Fruit fly (Drosophila melanogaster) S2 (cell line): ENCODE measurements around the gene Cyp6v1.

Experiments
- CG8478 ChIP-seq: fragments of >200 bp; optimal IDR thresholded peaks from 2 replicates; lab custom pipeline; 2018
- CTCF ChIP-seq, 2 experiments: fragments of >200 bp; optimal IDR thresholded peaks; 2 replicates each; lab custom pipeline; 2018

The Cyp6v1 gene

DNA sequence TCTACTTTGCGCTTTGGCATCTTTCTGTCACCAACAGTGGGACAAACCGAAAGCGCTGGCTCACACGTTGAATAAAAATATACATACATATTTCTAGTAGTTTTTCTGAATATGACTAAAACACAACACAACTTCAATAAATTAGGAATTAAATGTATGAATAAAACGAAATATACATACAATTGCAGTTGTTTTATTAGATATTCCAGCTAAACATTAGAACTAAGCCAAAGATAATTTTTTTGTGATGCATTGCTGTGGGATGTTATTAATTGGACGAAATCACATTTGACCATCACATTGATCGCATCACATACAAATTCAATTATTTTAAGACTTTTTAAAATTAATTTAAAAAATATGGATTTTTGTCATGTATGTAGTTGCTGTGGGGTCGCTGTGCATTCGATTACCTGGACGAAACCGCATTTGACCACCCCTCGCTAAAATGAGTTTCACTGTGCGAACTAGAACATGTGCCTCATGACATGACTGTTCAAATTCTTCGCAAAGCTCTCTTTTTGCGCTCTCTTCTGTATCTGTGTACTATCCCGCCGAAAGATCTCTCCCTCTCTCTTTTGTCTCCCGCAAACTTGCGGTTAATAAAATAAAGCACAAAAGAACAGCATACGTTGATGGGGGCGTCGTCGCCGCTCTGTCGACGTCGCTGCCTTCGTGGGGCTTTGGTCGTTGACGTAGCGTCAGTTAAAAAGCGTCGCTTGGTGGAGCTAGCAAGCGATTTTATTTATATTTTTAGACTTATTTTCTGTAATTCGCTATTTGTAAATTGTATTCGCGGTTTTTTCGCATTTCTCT is at the start of gene Cyp6v1:
TSS of gene Cyp6v1 (plus strand) at position 588 of the 816 bp plus-strand sequence.
- no peak for TF ChIP-seq CTCF (optimal IDR thresholded peaks at IDR 0.05; lab: Kevin White, UChicago)
- TF ChIP-seq CG8478, result no peak

DNA sequence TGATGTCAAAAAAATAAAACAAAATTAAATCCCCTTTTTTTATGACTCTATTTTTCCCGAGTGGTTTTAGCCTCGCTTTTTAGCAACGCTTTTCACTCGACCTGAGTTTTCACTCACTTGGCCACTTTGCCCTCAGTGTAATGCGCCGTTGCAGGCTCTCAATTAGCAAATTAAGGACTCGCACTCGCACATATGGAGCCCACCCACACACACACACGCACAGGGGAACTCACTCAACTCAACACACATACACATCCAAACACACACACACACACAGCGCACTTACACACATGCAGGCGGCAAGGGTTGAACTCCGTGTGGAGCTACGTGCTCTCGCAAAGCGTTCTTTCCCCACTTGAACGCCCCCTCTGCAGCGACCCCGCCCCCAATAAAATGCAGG is 43.9 kb upstream of the Cyp6v1 start:
- TF ChIP-seq CG8478 (no peak), CTCF (optimal IDR thresholded peaks at IDR 0.05; lab: Kevin White, UChicago) (no peak)

- TF ChIP-seq CTCF (optimal IDR thresholded peaks at IDR 0.05; lab: Kevin White, UChicago) (no peak), CG8478 (no peak)
These were observed 33.2 kb upstream of the Cyp6v1 start, which contains the start of gene RunxA for dm6 chrX:20623673-20624072. Gene RunxA, minus strand, starts transcription at chrX:20623773.

DNA sequence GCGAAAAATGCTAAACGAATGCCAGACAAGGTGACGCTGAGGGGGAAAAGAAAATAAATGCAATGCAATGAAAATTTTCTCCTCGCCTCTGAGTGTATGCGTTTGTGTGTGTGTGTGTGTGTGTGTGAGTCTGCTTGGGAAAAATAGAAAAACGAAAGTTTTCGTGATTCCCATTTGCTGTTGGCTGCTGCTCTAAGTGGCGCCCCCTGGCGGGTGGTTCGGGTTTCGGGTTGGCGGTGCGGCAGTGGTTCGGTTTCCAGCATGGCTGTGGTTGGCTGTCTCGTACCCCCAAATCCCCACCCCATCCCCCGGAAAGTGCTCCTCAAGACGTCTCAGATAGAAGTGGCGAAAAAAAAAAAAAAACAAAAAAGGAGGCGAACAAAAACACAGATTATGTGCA is 27.6 kb upstream of the Cyp6v1 start:
- TF ChIP-seq CG8478, result no peak
- TF ChIP-seq CTCF (optimal IDR thresholded peaks at IDR 0.05; lab: Kevin White, UChicago), result peak; percentile 65 to 70

- no peak for TF ChIP-seq CG8478
These were observed 25.8 kb upstream of the Cyp6v1 start for dm6 chrX:20631160-20631559.

DNA sequence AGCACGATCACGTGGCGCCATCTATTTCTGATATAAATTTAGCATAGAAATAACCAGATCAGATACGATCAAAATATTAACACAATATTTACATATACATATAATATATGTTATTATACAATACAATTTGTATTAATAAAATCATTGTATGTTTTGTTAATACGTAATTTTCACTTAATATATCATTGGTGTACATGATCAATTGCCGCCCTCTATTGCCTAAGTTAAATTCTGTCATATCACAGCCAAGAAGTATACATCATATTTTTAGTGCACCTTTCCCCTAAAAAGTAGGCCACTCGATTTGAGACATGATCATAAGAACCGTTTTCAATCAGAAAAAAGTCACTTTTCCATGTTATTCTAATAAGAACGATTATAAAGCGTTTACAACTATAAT is 24.8 kb upstream of the Cyp6v1 start:
- TF ChIP-seq CG8478 (no peak), CTCF (optimal IDR thresholded peaks at IDR 0.05; lab: Kevin White, UChicago) (peak; percentile 69 to 85)

DNA sequence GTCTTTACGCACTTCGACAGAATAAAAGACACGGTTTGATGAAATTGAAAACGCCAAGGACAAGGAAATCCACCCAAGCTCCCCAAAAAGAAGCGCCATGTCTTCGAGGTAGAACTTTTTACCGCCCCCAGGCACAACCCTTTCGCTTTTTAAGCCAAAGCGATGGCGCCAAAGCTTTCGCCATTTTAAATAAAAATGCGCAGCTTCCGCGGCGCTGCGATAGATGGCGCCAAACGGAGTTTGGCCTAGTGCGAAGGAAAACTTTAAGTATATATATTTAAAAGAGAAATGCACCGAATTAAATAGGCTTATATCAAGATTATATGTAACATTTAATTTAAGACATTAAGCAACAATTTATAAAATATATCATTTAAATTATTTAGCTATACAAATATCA is 20.2 kb upstream of the Cyp6v1 start:
- peak; percentile 40 to 72 for TF ChIP-seq CTCF (optimal IDR thresholded peaks at IDR 0.05; lab: Kevin White, UChicago)
- TF ChIP-seq CG8478, result no peak

DNA sequence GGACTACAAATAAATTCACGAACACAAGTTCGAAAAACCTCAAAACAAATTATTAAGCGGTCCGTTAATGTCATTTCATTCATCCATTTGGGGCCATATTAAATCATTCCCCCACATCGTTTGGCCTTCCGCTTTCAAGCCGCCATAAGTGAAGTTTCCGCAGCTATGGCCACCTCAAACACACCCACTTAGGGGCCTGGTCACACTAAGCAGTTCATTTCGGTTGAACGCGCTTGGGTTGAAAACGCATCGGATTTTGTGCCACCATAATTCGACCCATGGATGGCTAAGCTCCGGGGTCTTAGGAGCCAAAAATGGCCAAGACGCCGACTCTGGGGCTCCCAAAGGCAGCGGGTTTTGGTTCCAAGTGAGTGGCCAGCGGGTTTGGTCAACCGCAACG is 18.9 kb upstream of the Cyp6v1 start:
- no peak for TF ChIP-seq CTCF (optimal IDR thresholded peaks at IDR 0.05; lab: Kevin White, UChicago)
- no peak for TF ChIP-seq CG8478

- TF ChIP-seq CTCF (optimal IDR thresholded peaks at IDR 0.05; lab: Kevin White, UChicago), result no peak
- TF ChIP-seq CG8478, result no peak
These were observed 13.5 kb upstream of the Cyp6v1 start for dm6 chrX:20643385-20643784.

DNA sequence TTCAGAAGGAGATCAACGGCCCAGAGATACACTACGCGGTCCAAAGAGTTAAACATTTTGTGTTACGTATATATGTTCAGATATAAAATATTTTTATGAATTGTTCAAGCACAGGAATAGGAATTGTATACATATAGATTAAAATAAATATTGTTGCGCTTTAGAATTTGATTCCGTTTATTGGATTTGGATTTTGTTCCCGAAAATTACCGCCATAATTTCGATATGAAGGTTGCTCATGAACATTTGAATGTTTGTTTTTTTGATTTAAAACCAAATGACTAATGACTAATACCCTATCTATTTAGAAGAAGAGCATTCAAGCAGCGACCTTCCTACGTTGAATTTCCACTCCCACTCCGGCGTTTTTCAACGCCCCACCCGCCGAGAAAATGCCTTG is 13.0 kb upstream of the Cyp6v1 start:
- TF ChIP-seq CG8478, result no peak
- TF ChIP-seq CTCF (optimal IDR thresholded peaks at IDR 0.05; lab: Kevin White, UChicago), result no peak

dm6 chrX:20646223-20646622 is 10.7 kb upstream of the Cyp6v1 start:
- no peak for TF ChIP-seq CG8478
- no peak for TF ChIP-seq CTCF (optimal IDR thresholded peaks at IDR 0.05; lab: Kevin White, UChicago)

- TF ChIP-seq CG8478, result no peak
- TF ChIP-seq CTCF (optimal IDR thresholded peaks at IDR 0.05; lab: Kevin White, UChicago), result no peak
These were observed 4.6 kb upstream of the Cyp6v1 start for dm6 chrX:20652353-20652752.

- TF ChIP-seq CG8478 (no peak), CTCF (optimal IDR thresholded peaks at IDR 0.05; lab: Kevin White, UChicago) (no peak)
These were observed 1.9 kb upstream of the Cyp6v1 start for dm6 chrX:20654954-20655391.

DNA sequence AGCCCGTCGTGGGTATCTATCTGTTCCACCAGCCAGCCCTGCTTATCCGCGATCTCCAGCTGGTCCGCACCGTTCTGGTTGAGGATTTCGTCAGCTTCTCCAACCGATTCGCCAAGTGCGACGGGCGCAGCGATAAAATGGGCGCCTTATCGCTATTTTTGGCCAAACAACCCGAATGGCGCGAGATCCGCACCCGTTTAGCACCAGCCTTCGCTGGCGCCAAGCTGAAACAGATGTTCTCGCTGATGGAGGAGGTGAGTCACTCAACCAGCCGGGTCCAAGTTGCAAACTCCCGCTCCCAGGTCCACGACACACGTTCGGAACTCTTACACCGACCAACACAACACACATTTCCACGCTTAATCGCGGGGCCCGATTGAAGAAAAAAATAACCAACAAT is 1.7 kb downstream of the Cyp6v1 start:
- no peak for TF ChIP-seq CTCF (optimal IDR thresholded peaks at IDR 0.05; lab: Kevin White, UChicago)
- TF ChIP-seq CG8478, result no peak

DNA sequence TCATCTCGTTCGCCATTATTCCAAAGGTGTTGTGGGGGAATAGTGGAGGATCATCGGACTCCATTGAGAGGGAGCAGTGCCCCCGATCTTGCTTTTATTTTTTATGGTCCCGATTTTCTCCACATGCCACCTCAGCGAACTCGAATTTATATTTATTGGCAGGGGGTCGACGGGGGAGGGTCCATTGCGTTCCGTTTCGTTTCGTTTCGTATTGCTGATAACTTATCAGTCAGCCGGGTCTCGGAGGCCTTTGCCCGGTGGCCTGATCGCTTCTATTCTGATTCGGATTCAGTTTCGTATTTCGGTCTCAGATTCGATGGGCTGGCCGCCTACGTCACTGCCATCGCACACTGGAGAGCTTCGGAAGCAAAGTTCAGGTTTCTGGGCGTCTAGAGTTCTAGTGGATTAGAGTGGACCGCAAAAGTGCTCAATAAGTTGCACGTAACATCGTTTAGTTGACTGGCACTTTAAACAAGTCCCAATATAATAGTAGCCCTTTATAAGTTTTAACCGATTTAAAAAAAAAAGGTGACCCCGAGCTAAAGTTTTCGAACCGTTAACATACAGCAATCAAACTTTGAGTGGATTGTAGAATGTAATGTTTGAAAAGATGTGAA is 4.8 kb downstream of the Cyp6v1 start, which contains the start of gene CG1835:
TSS of gene CG1835 (plus strand) at position 306 of the 617 bp plus-strand sequence.
- TF ChIP-seq CG8478 (no peak), CTCF (optimal IDR thresholded peaks at IDR 0.05; lab: Kevin White, UChicago) (no peak)

dm6 chrX:20662919-20663557 is 6.1 kb downstream of the Cyp6v1 start:
- TF ChIP-seq CG8478 (no peak), CTCF (optimal IDR thresholded peaks at IDR 0.05; lab: Kevin White, UChicago) (no peak)
